Worm (Caenorhabditis elegans) whole organism, late embryonic: ENCODE data around the gene scav-5.

ENCODE experiments used
- C08G9.2 ChIP-seq: sonication (generic microtip); optimal IDR thresholded peaks from 2 replicates; lab custom pipeline; 2016; ENCODE audit warnings: mild to moderate bottlenecking, missing genetic modification characterization, moderate library complexity, missing compliant biosample characterization
- K02D7.2 ChIP-seq: sonication (generic microtip); optimal IDR thresholded peaks from 2 replicates; lab custom pipeline; 2017; ENCODE audit warnings: mild to moderate bottlenecking, missing genetic modification characterization, missing compliant biosample characterization
- K09A11.1 ChIP-seq: sonication (generic microtip); optimal IDR thresholded peaks from 2 replicates; lab custom pipeline; 2017; ENCODE audit warnings: antibody characterized with exemption, mild to moderate bottlenecking, missing genetic modification characterization, missing compliant biosample characterization; ENCODE audit not compliant: insufficient read depth
- T23F11.4 ChIP-seq: fragments of 200-800 bp; sonication (Bioruptor generic); optimal IDR thresholded peaks from 2 replicates; lab custom pipeline; 2018; ENCODE audit warnings: mild to moderate bottlenecking, missing genetic modification characterization, missing compliant biosample characterization
- Y22D7AL.16 ChIP-seq: sonication (generic microtip); optimal IDR thresholded peaks from 2 replicates; lab custom pipeline; 2016; ENCODE audit warnings: missing genetic modification characterization, missing compliant biosample characterization
- ahr-1 ChIP-seq: sonication (generic microtip); optimal IDR thresholded peaks from 2 replicates; lab custom pipeline; 2016; ENCODE audit warnings: missing genetic modification characterization, missing compliant biosample characterization
- ama-1 ChIP-seq: fragments of 150-350 bp; optimal IDR thresholded peaks from 2 replicates; lab custom pipeline; 2014
- ceh-14 ChIP-seq: sonication (generic microtip); optimal IDR thresholded peaks from 2 replicates; lab custom pipeline; 2016; ENCODE audit warnings: missing genotype, missing genetic modification characterization, missing compliant biosample characterization
- ceh-18 ChIP-seq: sonication (generic microtip); optimal IDR thresholded peaks from 2 replicates; lab custom pipeline; 2016; ENCODE audit warnings: missing genetic modification characterization, missing compliant biosample characterization
- ceh-19 ChIP-seq: fragments of 200-800 bp; sonication (Bioruptor generic); optimal IDR thresholded peaks from 2 replicates; lab custom pipeline; 2018; ENCODE audit warnings: mild to moderate bottlenecking, missing genetic modification characterization, missing compliant biosample characterization
- ceh-2 ChIP-seq: sonication (generic microtip); optimal IDR thresholded peaks from 2 replicates; lab custom pipeline; 2016; ENCODE audit warnings: missing genotype, missing genetic modification characterization, missing compliant biosample characterization
- ceh-22 ChIP-seq: sonication (generic microtip); optimal IDR thresholded peaks from 2 replicates; lab custom pipeline; 2017; ENCODE audit warnings: missing biosample characterization, missing genetic modification characterization
- ceh-31 ChIP-seq: sonication (generic microtip); optimal IDR thresholded peaks from 2 replicates; lab custom pipeline; 2016; ENCODE audit warnings: missing genetic modification characterization, missing compliant biosample characterization
- ceh-34 ChIP-seq: sonication (generic microtip); optimal IDR thresholded peaks from 2 replicates; lab custom pipeline; 2016; ENCODE audit warnings: mild to moderate bottlenecking, missing genetic modification characterization, missing compliant biosample characterization
- ceh-45 ChIP-seq: fragments of 200-800 bp; sonication (Bioruptor generic); IDR thresholded peaks from 2 replicates; pipeline ENCODE4 v1.3.6; 2022; ENCODE audit warnings: missing genetic modification reagents, missing genetic modification characterization, missing compliant biosample characterization
- ceh-48 ChIP-seq: sonication (generic microtip); optimal IDR thresholded peaks from 2 replicates; lab custom pipeline; 2016; ENCODE audit warnings: missing genetic modification characterization, inconsistent platforms, missing compliant biosample characterization
- che-1 ChIP-seq: sonication (generic microtip); optimal IDR thresholded peaks from 2 replicates; lab custom pipeline; 2016; ENCODE audit warnings: mild to moderate bottlenecking, missing genetic modification characterization, missing compliant biosample characterization
- dve-1 ChIP-seq: sonication (generic microtip); optimal IDR thresholded peaks from 2 replicates; lab custom pipeline; 2017; ENCODE audit warnings: antibody characterized with exemption, mild to moderate bottlenecking, missing genetic modification characterization, missing compliant biosample characterization
- eyg-1 ChIP-seq: sonication (generic microtip); optimal IDR thresholded peaks from 2 replicates; lab custom pipeline; 2016; ENCODE audit warnings: missing genotype, missing genetic modification characterization, missing compliant biosample characterization
- fax-1 ChIP-seq: sonication (generic microtip); optimal IDR thresholded peaks from 2 replicates; lab custom pipeline; 2016; ENCODE audit warnings: missing genotype, missing genetic modification characterization, missing compliant biosample characterization
- gmeb-2 ChIP-seq: sonication (generic microtip); optimal IDR thresholded peaks from 2 replicates; lab custom pipeline; 2016; ENCODE audit warnings: missing genetic modification characterization, inconsistent platforms, missing compliant biosample characterization
- hlh-15 ChIP-seq: sonication (generic microtip); optimal IDR thresholded peaks from 2 replicates; lab custom pipeline; 2016; ENCODE audit warnings: missing genetic modification characterization, missing compliant biosample characterization
- hlh-30 ChIP-seq: sonication (generic microtip); optimal IDR thresholded peaks from 2 replicates; lab custom pipeline; 2017; ENCODE audit warnings: antibody characterized with exemption, missing genetic modification characterization, missing compliant biosample characterization; ENCODE audit not compliant: insufficient read depth
- hlh-6 ChIP-seq: sonication (generic microtip); optimal IDR thresholded peaks from 2 replicates; lab custom pipeline; 2016; ENCODE audit warnings: missing genotype, missing genetic modification characterization, missing compliant biosample characterization
- hlh-8 ChIP-seq: sonication (generic microtip); optimal IDR thresholded peaks from 2 replicates; lab custom pipeline; 2016; ENCODE audit warnings: missing genotype, missing genetic modification characterization, missing compliant biosample characterization
- madf-2 ChIP-seq: sonication (generic microtip); optimal IDR thresholded peaks from 2 replicates; lab custom pipeline; 2017; ENCODE audit warnings: missing genetic modification characterization, missing compliant biosample characterization
- nfya-1 ChIP-seq: sonication (generic microtip); optimal IDR thresholded peaks from 2 replicates; lab custom pipeline; 2017; ENCODE audit warnings: missing genetic modification characterization, mild to moderate bottlenecking, missing compliant biosample characterization, antibody characterized with exemption, moderate library complexity
- odd-2 ChIP-seq: sonication (generic microtip); optimal IDR thresholded peaks from 2 replicates; lab custom pipeline; 2017; ENCODE audit warnings: antibody characterized with exemption, mild to moderate bottlenecking, missing genetic modification characterization, missing compliant biosample characterization
- pat-9 ChIP-seq: fragments of 200-800 bp; sonication (Bioruptor generic); optimal IDR thresholded peaks from 2 replicates; lab custom pipeline; 2018; ENCODE audit warnings: mild to moderate bottlenecking, missing genetic modification characterization, moderate library complexity, missing compliant biosample characterization
- pha-2 ChIP-seq: sonication (generic microtip); optimal IDR thresholded peaks from 2 replicates; lab custom pipeline; 2017; ENCODE audit warnings: mild to moderate bottlenecking, missing genetic modification characterization, missing compliant biosample characterization
- pha-4 ChIP-seq: fragments of 150-350 bp; optimal IDR thresholded peaks from 2 replicates; lab custom pipeline; 2018; ENCODE audit warnings: missing biosample characterization, missing genetic modification reagents, missing genetic modification characterization
- pros-1 ChIP-seq: fragments of 150-350 bp; optimal IDR thresholded peaks from 2 replicates; lab custom pipeline; 2014; ENCODE audit warnings: missing biosample characterization, missing genetic modification reagents, missing genetic modification characterization
- rnt-1 ChIP-seq: sonication (generic microtip); optimal IDR thresholded peaks from 2 replicates; lab custom pipeline; 2016; ENCODE audit warnings: missing genetic modification characterization, missing compliant biosample characterization
- sdc-2 ChIP-seq: sonication (generic microtip); optimal IDR thresholded peaks from 2 replicates; lab custom pipeline; 2016; ENCODE audit warnings: missing genotype, missing genetic modification characterization, missing compliant biosample characterization
- tbx-2 ChIP-seq: sonication (generic microtip); optimal IDR thresholded peaks from 2 replicates; lab custom pipeline; 2016; ENCODE audit warnings: missing genetic modification characterization, missing compliant biosample characterization
- tbx-7 ChIP-seq: sonication (generic microtip); optimal IDR thresholded peaks from 2 replicates; lab custom pipeline; 2016; ENCODE audit warnings: missing genotype, missing genetic modification characterization, missing compliant biosample characterization
- ttx-3 ChIP-seq: sonication (generic microtip); optimal IDR thresholded peaks from 2 replicates; lab custom pipeline; 2016; ENCODE audit warnings: missing genetic modification reagents, missing genetic modification characterization, missing compliant biosample characterization
- unc-42 ChIP-seq: sonication (generic microtip); optimal IDR thresholded peaks from 2 replicates; lab custom pipeline; 2016; ENCODE audit warnings: missing genotype, missing genetic modification characterization, missing compliant biosample characterization
- unc-55 ChIP-seq: sonication (generic microtip); optimal IDR thresholded peaks from 2 replicates; lab custom pipeline; 2017; ENCODE audit warnings: missing biosample characterization, missing genetic modification reagents, missing genetic modification characterization
- zip-5 ChIP-seq: sonication (generic microtip); optimal IDR thresholded peaks from 2 replicates; lab custom pipeline; 2016; ENCODE audit warnings: missing genetic modification characterization, missing compliant biosample characterization
- ztf-16 ChIP-seq: sonication (generic microtip); optimal IDR thresholded peaks from 2 replicates; lab custom pipeline; 2017; ENCODE audit warnings: missing genetic modification characterization, missing compliant biosample characterization

The scav-5 gene

ce11 chrX:9883837-9884324 lies 25.7 kb downstream of the scav-5 start, which contains the start of gene mrp-4:
Gene mrp-4, plus strand, starts transcription at chrX:9884274.
- TF ChIP-seq pha-4 (no peak), odd-2 (tag; lab: Kevin White, UChicago) (no peak), unc-42 (no peak), zip-5 (tag; lab: Kevin White, UChicago) (no peak), unc-55 (no peak), fax-1 (no peak), ama-1 (no peak), ceh-14 (no peak), hlh-15 (tag; lab: Kevin White, UChicago) (no peak), ceh-19 (GFP tag; lab: Kevin White, UChicago) (no peak), hlh-6 (no peak), Y22D7AL.16 (tag; lab: Kevin White, UChicago) (no peak), ceh-48 (no peak), pros-1 (no peak), rnt-1 (tag; lab: Kevin White, UChicago) (no peak), T23F11.4 (no peak), nfya-1 (tag; lab: Kevin White, UChicago) (no peak), ceh-18 (tag; lab: Kevin White, UChicago) (no peak), ttx-3 (tag; lab: Kevin White, UChicago) (no peak), gmeb-2 (tag; lab: Kevin White, UChicago) (no peak)

ce11 chrX:9892323-9892722 lies 34.2 kb downstream of the scav-5 start, which contains the start of gene F21G4.1:
Gene F21G4.1, minus strand, starts transcription at chrX:9892328.
- TF ChIP-seq fax-1 (no peak), ceh-22 (tag; lab: Kevin White, UChicago) (no peak), pha-4 (no peak), che-1 (no peak), K09A11.1 (tag; lab: Kevin White, UChicago) (no peak), hlh-30 (tag; lab: Kevin White, UChicago) (no peak)

- TF ChIP-seq pha-2 (tag; lab: Kevin White, UChicago) = no peak
- TF ChIP-seq sdc-2 (tag; lab: Kevin White, UChicago) = no peak
- TF ChIP-seq ahr-1 = no peak
- no peak for TF ChIP-seq K02D7.2 (tag; lab: Kevin White, UChicago)
- TF ChIP-seq madf-2 (tag; lab: Kevin White, UChicago) = no peak
- TF ChIP-seq pros-1 = no peak
- no peak for TF ChIP-seq rnt-1 (tag; lab: Kevin White, UChicago)
- TF ChIP-seq tbx-7 = no peak
- TF ChIP-seq hlh-8 (tag; lab: Kevin White, UChicago) = no peak
- no peak for TF ChIP-seq tbx-2 (tag; lab: Kevin White, UChicago)
- no peak for TF ChIP-seq C08G9.2
- no peak for TF ChIP-seq ceh-48
- no peak for TF ChIP-seq hlh-30 (tag; lab: Kevin White, UChicago)
Measured at ce11 chrX:9893069-9893468, 34.9 kb downstream of the scav-5 start.

- no peak for TF ChIP-seq T23F11.4
Measured at ce11 chrX:9894844-9895243, 36.7 kb downstream of the scav-5 start, which contains the start of gene F21G4.3. Gene F21G4.3, plus strand, starts transcription at chrX:9895144.

- TF ChIP-seq nfya-1 (tag; lab: Kevin White, UChicago) (peak; percentile 67), sdc-2 (tag; lab: Kevin White, UChicago) (peak; percentile 58), hlh-8 (tag; lab: Kevin White, UChicago) (no peak), unc-55 (peak; percentile 31), ceh-31 (tag; lab: Kevin White, UChicago) (peak; percentile 74), ztf-16 (no peak), rnt-1 (tag; lab: Kevin White, UChicago) (no peak), tbx-7 (no peak), pat-9 (no peak), hlh-30 (tag; lab: Kevin White, UChicago) (peak; percentile 38), ceh-34 (peak; percentile 35), ceh-19 (GFP tag; lab: Kevin White, UChicago) (peak; percentile 43), ceh-45 (GFP tag; lab: Robert Waterston, UW) (no peak), tbx-2 (tag; lab: Kevin White, UChicago) (peak; percentile 37), unc-42 (peak; percentile 67), eyg-1 (tag; lab: Kevin White, UChicago) (no peak), ceh-2 (tag; lab: Kevin White, UChicago) (no peak), dve-1 (peak; percentile 37)
Measured at ce11 chrX:9899426-9900131, 41.4 kb downstream of the scav-5 start, which contains the start of gene phf-34. Gene phf-34, minus strand, starts transcription at chrX:9899476.
